Worm (Caenorhabditis elegans) whole organism, L4 larva: ENCODE results near the gene grd-6.

ENCODE experiments used
- D1046.2 ChIP-seq: fragments of 200-800 bp; sonication (Bioruptor generic); IDR thresholded peaks from 2 replicates; pipeline ENCODE4 v1.3.6; 2022; ENCODE audit warnings: missing genetic modification characterization, missing compliant biosample characterization
- F37D6.2 ChIP-seq: sonication (generic microtip); optimal IDR thresholded peaks from 2 replicates; lab custom pipeline; 2016; ENCODE audit warnings: mild to moderate bottlenecking, missing genetic modification characterization, missing compliant biosample characterization
- T20F7.1 ChIP-seq: fragments of 200-800 bp; sonication (Bioruptor generic); optimal IDR thresholded peaks from 2 replicates; lab custom pipeline; 2018; ENCODE audit warnings: mild to moderate bottlenecking, missing genetic modification characterization, missing compliant biosample characterization
- T26A8.4 ChIP-seq: fragments of 200-800 bp; sonication (Bioruptor generic); IDR thresholded peaks from 2 replicates; pipeline ENCODE4 v1.3.6; 2022; ENCODE audit warnings: missing genetic modification characterization, missing compliant biosample characterization
- Y48G9A.11 ChIP-seq: fragments of 200-800 bp; sonication (Bioruptor generic); IDR thresholded peaks from 2 replicates; pipeline ENCODE4 v1.3.6; 2022; ENCODE audit warnings: missing genetic modification reagents, missing genetic modification characterization, missing compliant biosample characterization
- aly-2 ChIP-seq: sonication (generic microtip); optimal IDR thresholded peaks from 2 replicates; lab custom pipeline; 2018; ENCODE audit warnings: missing biosample characterization, missing genetic modification characterization
- ceh-28 ChIP-seq: fragments of 150-350 bp; optimal IDR thresholded peaks from 2 replicates; lab custom pipeline; 2014; ENCODE audit warnings: missing biosample characterization, missing genetic modification reagents, missing genetic modification characterization
- ceh-44 ChIP-seq: fragments of 200-800 bp; sonication (Bioruptor generic); IDR thresholded peaks from 2 replicates; pipeline ENCODE4 v1.3.6; 2022; ENCODE audit warnings: missing genetic modification reagents, missing genetic modification characterization, missing compliant biosample characterization
- ces-1 ChIP-seq: fragments of 150-350 bp; sonication (generic microtip); optimal IDR thresholded peaks from 4 replicates; lab custom pipeline; 2014; ENCODE audit warnings: missing biosample characterization, missing genetic modification reagents, missing genetic modification characterization
- ctbp-1 ChIP-seq: fragments of 200-800 bp; sonication (Bioruptor generic); IDR thresholded peaks from 2 replicates; pipeline ENCODE4 v1.3.6; 2022; ENCODE audit warnings: missing genetic modification reagents, missing genetic modification characterization, missing compliant biosample characterization
- daf-8 ChIP-seq: fragments of 200-800 bp; sonication (Bioruptor generic); IDR thresholded peaks from 2 replicates; pipeline ENCODE4 v1.3.6; 2022; ENCODE audit warnings: missing genetic modification characterization, missing compliant biosample characterization
- dmd-9 ChIP-seq: fragments of 200-800 bp; sonication (Bioruptor generic); IDR thresholded peaks from 2 replicates; pipeline ENCODE4 v1.3.6; 2022; ENCODE audit warnings: missing genetic modification reagents, missing genetic modification characterization, missing compliant biosample characterization
- duxl-1 ChIP-seq: sonication (generic microtip); optimal IDR thresholded peaks from 2 replicates; lab custom pipeline; 2016; ENCODE audit warnings: mild to moderate bottlenecking, missing genetic modification characterization, moderate library complexity, missing compliant biosample characterization; ENCODE audit not compliant: poor library complexity
- egl-27 ChIP-seq: sonication (generic microtip); optimal IDR thresholded peaks from 3 replicates; lab custom pipeline; 2017; ENCODE audit warnings: missing biosample characterization, missing genetic modification reagents, missing genetic modification characterization
- fkh-10 ChIP-seq: fragments of 150-350 bp; optimal IDR thresholded peaks from 2 replicates; lab custom pipeline; 2014; ENCODE audit warnings: missing biosample characterization, missing genetic modification reagents, missing genetic modification characterization
- fos-1 ChIP-seq: fragments of 150-350 bp; optimal IDR thresholded peaks from 2 replicates; lab custom pipeline; 2014; ENCODE audit warnings: missing biosample characterization, missing genetic modification characterization
- hif-1 ChIP-seq, 2 experiments: sonication (generic microtip); optimal IDR thresholded peaks; 2 replicates each; lab custom pipeline; 2016 to 2017; ENCODE audit warnings: missing compliant biosample characterization in 2 of 2, missing genetic modification characterization in 2 of 2, missing genetic modification reagents in 2 of 2, missing genotype in 2 of 2, mild to moderate bottlenecking in 1 of 2
- hlh-30 ChIP-seq: sonication (generic microtip); optimal IDR thresholded peaks from 2 replicates; lab custom pipeline; 2017; ENCODE audit warnings: antibody characterized with exemption, mild to moderate bottlenecking, missing genetic modification characterization, missing compliant biosample characterization; ENCODE audit not compliant: insufficient read depth
- hmg-1.1 ChIP-seq: fragments of 200-800 bp; sonication (Bioruptor generic); IDR thresholded peaks from 2 replicates; pipeline ENCODE4 v1.3.6; 2022; ENCODE audit warnings: missing genetic modification reagents, missing genetic modification characterization, missing compliant biosample characterization
- lin-13 ChIP-seq: fragments of 150-350 bp; optimal IDR thresholded peaks from 2 replicates; lab custom pipeline; 2014; ENCODE audit warnings: missing biosample characterization, missing genetic modification reagents, missing genetic modification characterization
- lir-3 ChIP-seq: sonication (generic microtip); optimal IDR thresholded peaks from 2 replicates; lab custom pipeline; 2016; ENCODE audit warnings: mild to moderate bottlenecking, missing genetic modification characterization, missing compliant biosample characterization
- lsy-2 ChIP-seq, 2 experiments: fragments of 150-350 bp in 1 of 2; sonication (generic microtip) in 1 of 2; optimal IDR thresholded peaks; 2 replicates each; lab custom pipeline; 2014 to 2017; ENCODE audit warnings: missing biosample characterization in 2 of 2, missing genetic modification characterization in 2 of 2
- madf-5 ChIP-seq, 2 experiments: fragments of 200-800 bp; sonication (Bioruptor generic); IDR thresholded peaks; 2 replicates each; pipeline ENCODE4 v1.3.6; 2022; ENCODE audit warnings: missing compliant biosample characterization in 2 of 2, missing genetic modification characterization in 2 of 2
- madf-9 ChIP-seq: fragments of 200-800 bp; sonication (Bioruptor generic); conservative IDR thresholded peaks from 2 replicates; pipeline ENCODE4 v1.3.6; 2022; ENCODE audit warnings: missing genetic modification reagents, missing genetic modification characterization, missing compliant biosample characterization
- mep-1 ChIP-seq: fragments of 150-350 bp; sonication (generic microtip); optimal IDR thresholded peaks from 3 replicates; lab custom pipeline; 2014; ENCODE audit warnings: missing biosample characterization, missing genetic modification characterization
- mxl-2 ChIP-seq: fragments of 200-800 bp; sonication (Bioruptor generic); conservative IDR thresholded peaks from 2 replicates; pipeline ENCODE4 v1.3.6; 2022; ENCODE audit warnings: missing genetic modification reagents, missing genetic modification characterization, missing compliant biosample characterization
- nhr-11 ChIP-seq: fragments of 150-350 bp; optimal IDR thresholded peaks from 2 replicates; lab custom pipeline; 2014; ENCODE audit warnings: missing biosample characterization, missing genetic modification characterization
- nhr-111 ChIP-seq: fragments of 200-800 bp; sonication (Bioruptor generic); optimal IDR thresholded peaks from 2 replicates; lab custom pipeline; 2018; ENCODE audit warnings: mild to moderate bottlenecking, missing genetic modification characterization, missing compliant biosample characterization
- nhr-25 ChIP-seq: sonication (generic microtip); optimal IDR thresholded peaks from 2 replicates; lab custom pipeline; 2017; ENCODE audit warnings: missing genetic modification characterization, mild to moderate bottlenecking, missing compliant biosample characterization, antibody characterized with exemption, moderate library complexity, borderline replicate concordance; ENCODE audit not compliant: insufficient read depth
- nhr-28 ChIP-seq: fragments of 150-350 bp; optimal IDR thresholded peaks from 2 replicates; lab custom pipeline; 2014; ENCODE audit warnings: missing biosample characterization, missing genetic modification characterization
- nhr-41 ChIP-seq: fragments of 200-800 bp; sonication (Bioruptor generic); IDR thresholded peaks from 2 replicates; pipeline ENCODE4 v1.3.6; 2022; ENCODE audit warnings: missing genetic modification reagents, missing genetic modification characterization, missing compliant biosample characterization
- nhr-6 ChIP-seq: fragments of 150-350 bp; optimal IDR thresholded peaks from 2 replicates; lab custom pipeline; 2014; ENCODE audit warnings: missing biosample characterization, missing genetic modification characterization
- nhr-76 ChIP-seq: fragments of 150-350 bp; optimal IDR thresholded peaks from 2 replicates; lab custom pipeline; 2014; ENCODE audit warnings: missing biosample characterization, missing genetic modification characterization
- nhr-77 ChIP-seq: fragments of 150-350 bp; optimal IDR thresholded peaks from 2 replicates; lab custom pipeline; 2014; ENCODE audit warnings: missing biosample characterization, missing genetic modification characterization
- saeg-2 ChIP-seq: fragments of 200-800 bp; sonication (Bioruptor generic); IDR thresholded peaks from 2 replicates; pipeline ENCODE4 v1.3.6; 2022; ENCODE audit warnings: missing genetic modification reagents, missing genetic modification characterization, missing compliant biosample characterization
- set-16 ChIP-seq: fragments of 200-800 bp; sonication (Bioruptor generic); IDR thresholded peaks from 2 replicates; pipeline ENCODE4 v1.3.6; 2022; ENCODE audit warnings: missing genetic modification reagents, missing genetic modification characterization, missing compliant biosample characterization
- spr-1 ChIP-seq: sonication (generic microtip); optimal IDR thresholded peaks from 2 replicates; lab custom pipeline; 2016; ENCODE audit warnings: mild to moderate bottlenecking, missing genetic modification characterization, missing compliant biosample characterization
- unc-130 ChIP-seq: sonication (generic microtip); optimal IDR thresholded peaks from 2 replicates; lab custom pipeline; 2016; ENCODE audit warnings: missing genetic modification reagents, missing genetic modification characterization, missing compliant biosample characterization
- unc-62 ChIP-seq, 3 experiments: fragments of 150-350 bp in 1 of 3; sonication (generic microtip); optimal IDR thresholded peaks in 2 of 3; peaks in 1 of 3; 1 replicate in 1 of 3; 2 replicates in 2 of 3; lab custom pipeline; 2014 to 2017; ENCODE audit warnings: missing biosample characterization in 3 of 3, missing genetic modification characterization in 3 of 3, missing genetic modification reagents in 3 of 3, missing genotype in 1 of 3
- zfp-2 ChIP-seq: sonication (generic microtip); optimal IDR thresholded peaks from 2 replicates; lab custom pipeline; 2016; ENCODE audit warnings: mild to moderate bottlenecking, missing genetic modification characterization, missing compliant biosample characterization
- zfp-3 ChIP-seq: fragments of 200-800 bp; sonication (Bioruptor generic); conservative IDR thresholded peaks from 2 replicates; pipeline ENCODE4 v1.3.6; 2022; ENCODE audit warnings: missing genetic modification reagents, missing genetic modification characterization, missing compliant biosample characterization
- ztf-7 ChIP-seq: fragments of 150-350 bp; optimal IDR thresholded peaks from 2 replicates; lab custom pipeline; 2014; ENCODE audit warnings: missing biosample characterization, missing genetic modification characterization

grd-6 gene

DNA sequence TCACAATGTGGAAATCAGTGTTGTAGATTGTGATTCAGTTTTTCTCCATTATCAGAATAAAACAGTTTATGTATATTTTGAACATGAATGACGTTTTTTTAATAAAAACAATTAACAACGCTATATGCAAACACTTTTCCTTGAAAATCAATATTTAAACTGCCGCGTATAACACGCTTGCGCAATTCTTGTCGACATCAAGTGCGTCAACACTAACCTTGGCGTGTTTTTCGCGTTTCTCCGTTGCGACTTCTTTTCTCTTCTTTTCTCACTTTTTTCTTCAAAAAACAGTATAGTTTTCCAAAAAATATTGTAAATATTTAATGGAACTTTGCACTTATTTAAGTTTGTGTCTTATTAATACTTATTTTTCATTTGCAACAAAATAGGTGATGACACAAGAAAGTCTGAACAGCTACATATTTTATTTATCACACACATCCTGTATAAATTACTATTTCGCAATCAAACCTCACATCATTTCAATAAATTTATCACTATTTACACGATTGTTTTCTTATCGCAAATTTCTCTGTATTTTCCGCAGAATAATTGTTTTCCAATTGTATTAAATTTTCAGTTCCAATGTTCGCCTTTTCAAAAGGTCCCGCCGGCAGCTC, 46.3 kb upstream of the grd-6 start, which contains the start of gene spas-1 (continued):
- TF ChIP-seq egl-27 (tag; lab: Kevin White, UChicago) (no peak), ctbp-1 (GFP tag; lab: Robert Waterston, UW) (peak; percentile 76), aly-2 (tag; lab: Kevin White, UChicago) (no peak), nhr-76 (tag; lab: Kevin White, UChicago) (peak; percentile 11), lsy-2 (tag; optimal IDR thresholded peaks at IDR 0.05; lab: Kevin White, UChicago) (peak; percentile 69 to 93), zfp-3 (0 out of 2 replicates have a peak, but pooled peaks have one; percentile 19), madf-5 (GFP tag; IDR thresholded peaks at IDR 0.05; lab: Robert Waterston, UW) (no peak), daf-8 (GFP tag; lab: Robert Waterston, UW) (no peak), mep-1 (tag; lab: Kevin White, UChicago) (peak; percentile 94), hlh-30 (tag; lab: Kevin White, UChicago) (peak; percentile 73), nhr-77 (tag; lab: Kevin White, UChicago) (peak; percentile 92), mxl-2 (no peak), unc-130 (GFP tag; lab: Kevin White, UChicago) (peak; percentile 45), saeg-2 (GFP tag; lab: Robert Waterston, UW) (no peak), nhr-6 (tag; lab: Kevin White, UChicago) (peak; percentile 83), unc-62 (GFP tag; optimal IDR thresholded peaks at IDR 0.05 in 1 of 2; lab: Kevin White, UChicago) (peak in 1 of 2 experiments; percentile 96), unc-62 (tag; optimal IDR thresholded peaks at IDR 0.05; lab: Kevin White, UChicago) (no peak), fos-1 (tag; lab: Kevin White, UChicago) (peak; percentile 26), hmg-1.1 (GFP tag; lab: Robert Waterston, UW) (peak; percentile 65), ces-1 (GFP tag; lab: Kevin White, UChicago) (no peak), F37D6.2 (tag; lab: Kevin White, UChicago) (peak; percentile 50), lir-3 (tag; lab: Kevin White, UChicago) (no peak), T26A8.4 (GFP tag; lab: Robert Waterston, UW) (peak; percentile 88), nhr-11 (tag; lab: Kevin White, UChicago) (peak; percentile 74), set-16 (GFP tag; lab: Robert Waterston, UW) (no peak), nhr-25 (tag; lab: Kevin White, UChicago) (peak; percentile 52), spr-1 (tag; lab: Kevin White, UChicago) (peak; percentile 51), nhr-111 (GFP tag; lab: Kevin White, UChicago) (no peak), D1046.2 (GFP tag; lab: Robert Waterston, UW) (no peak), fkh-10 (peak; percentile 80), Y48G9A.11 (no peak), nhr-41 (GFP tag; lab: Robert Waterston, UW) (no peak), madf-9 (GFP tag; lab: Robert Waterston, UW) (no peak), ceh-28 (no peak), dmd-9 (GFP tag; lab: Robert Waterston, UW) (no peak), nhr-28 (tag; lab: Kevin White, UChicago) (peak; percentile 74), lin-13 (peak; percentile 76), duxl-1 (peak; percentile 68), hif-1 (tag; optimal IDR thresholded peaks at IDR 0.05; lab: Kevin White, UChicago) (peak in 1 of 2 experiments; percentile 51), zfp-2 (peak; percentile 37), ceh-44 (GFP tag; lab: Robert Waterston, UW) (no peak), ztf-7 (tag; lab: Kevin White, UChicago) (peak; percentile 47), T20F7.1 (GFP tag; lab: Kevin White, UChicago) (peak; percentile 87)
